Fruit fly (Drosophila melanogaster): Measurements from ENCODE around the gene CG12523.

CG12523 gene

dm6 chr3L:10787652-10788330, 13.2 kb upstream of the CG12523 start:
- TF ChIP-seq fd96Ca (GFP tag; IDR thresholded peaks at IDR 0.05) (peak; percentile 62; the same call in 2 of the 3 replicates), Pif1B (GFP tag; optimal IDR thresholded peaks at IDR 0.05) (no peak), CG13204 (GFP tag; optimal IDR thresholded peaks at IDR 0.05) (no peak), CG12605 (GFP tag; IDR thresholded peaks at IDR 0.05) (peak; percentile 10; the same call in 1 of the 2 replicates), CG4496 (GFP tag; IDR thresholded peaks at IDR 0.05) (peak; percentile 61; the same call in 1 of the 3 replicates), CG15710 (tag; optimal IDR thresholded peaks at IDR 0.05) (no peak), rn (GFP tag; IDR thresholded peaks at IDR 0.05) (no peak), gl (tag; optimal IDR thresholded peaks at IDR 0.05) (no peak), CG8301 (tag; optimal IDR thresholded peaks at IDR 0.05) (no peak), Pif1A (GFP tag; optimal IDR thresholded peaks at IDR 0.05) (no peak), Ets98B (GFP tag; IDR thresholded peaks at IDR 0.05) (peak; percentile 79), CG14655 (GFP tag; optimal IDR thresholded peaks at IDR 0.05) (no peak), CG32121 (GFP tag; IDR thresholded peaks at IDR 0.05) (peak; percentile 53; the same call in 1 of the 2 replicates), EcR (GFP tag; optimal IDR thresholded peaks at IDR 0.05) (peak; percentile 19), CG17806 (tag; optimal IDR thresholded peaks at IDR 0.05) (no peak), D1 (tag; optimal IDR thresholded peaks at IDR 0.05) (no peak), Snoo (tag; optimal IDR thresholded peaks at IDR 0.05) (no peak), CG34367 (tag; optimal IDR thresholded peaks at IDR 0.05) (no peak)

dm6 chr3L:10788586-10788985, 12.4 kb upstream of the CG12523 start:
- peak; percentile 22; the same call in 1 of the 2 replicates for TF ChIP-seq Ets98B (GFP tag; IDR thresholded peaks at IDR 0.05)
- no peak for TF ChIP-seq CG8159 (tag; optimal IDR thresholded peaks at IDR 0.05)

- no peak for TF ChIP-seq Pif1B (GFP tag; optimal IDR thresholded peaks at IDR 0.05)
- TF ChIP-seq CG4496 (GFP tag; IDR thresholded peaks at IDR 0.05): no peak
- no peak for TF ChIP-seq EcR (GFP tag; optimal IDR thresholded peaks at IDR 0.05)
- TF ChIP-seq CG17806 (tag; optimal IDR thresholded peaks at IDR 0.05): no peak
- no peak for TF ChIP-seq CG32121 (GFP tag; IDR thresholded peaks at IDR 0.05)
- TF ChIP-seq CG12605 (GFP tag; IDR thresholded peaks at IDR 0.05): no peak
- no peak for TF ChIP-seq rn (GFP tag; IDR thresholded peaks at IDR 0.05)
- no peak for TF ChIP-seq fd96Ca (GFP tag; IDR thresholded peaks at IDR 0.05)
- no peak for TF ChIP-seq CG8301 (tag; optimal IDR thresholded peaks at IDR 0.05)
- TF ChIP-seq CG8159 (tag; optimal IDR thresholded peaks at IDR 0.05): no peak
- TF ChIP-seq CG10348 (GFP tag; IDR thresholded peaks at IDR 0.05): no peak
- no peak for TF ChIP-seq CG13204 (GFP tag; optimal IDR thresholded peaks at IDR 0.05)
- TF ChIP-seq Ets98B (GFP tag; IDR thresholded peaks at IDR 0.05): no peak
- TF ChIP-seq Pif1A (GFP tag; optimal IDR thresholded peaks at IDR 0.05): no peak
- no peak for TF ChIP-seq gl (tag; optimal IDR thresholded peaks at IDR 0.05)
- no peak for TF ChIP-seq Snoo (tag; optimal IDR thresholded peaks at IDR 0.05)
- no peak for TF ChIP-seq CG15710 (tag; optimal IDR thresholded peaks at IDR 0.05)
- TF ChIP-seq CG14655 (GFP tag; optimal IDR thresholded peaks at IDR 0.05): no peak
- no peak for TF ChIP-seq CG34367 (tag; optimal IDR thresholded peaks at IDR 0.05)
Measured at dm6 chr3L:10788991-10789390, 12.0 kb upstream of the CG12523 start.

dm6 chr3L:10791681-10792529, 9.1 kb upstream of the CG12523 start:
- TF ChIP-seq CG9948 (tag; optimal IDR thresholded peaks at IDR 0.05) (peak; percentile 26), CG8301 (tag; optimal IDR thresholded peaks at IDR 0.05) (peak; percentile 47), CG14655 (GFP tag; optimal IDR thresholded peaks at IDR 0.05) (peak; percentile 68), CG8159 (tag; optimal IDR thresholded peaks at IDR 0.05) (no peak)

dm6 chr3L:10792569-10792968, 8.4 kb upstream of the CG12523 start:
- TF ChIP-seq CG14655 (GFP tag; optimal IDR thresholded peaks at IDR 0.05) (no peak), fd96Ca (GFP tag; IDR thresholded peaks at IDR 0.05) (peak; percentile 60; the same call in 1 of the 3 replicates), CG8159 (tag; optimal IDR thresholded peaks at IDR 0.05) (no peak), CG32121 (GFP tag; IDR thresholded peaks at IDR 0.05) (peak; percentile 31; the same call in 1 of the 2 replicates), EcR (GFP tag; optimal IDR thresholded peaks at IDR 0.05) (no peak), rn (GFP tag; IDR thresholded peaks at IDR 0.05) (peak; percentile 47; the same call in 1 of the 2 replicates), CG12605 (GFP tag; IDR thresholded peaks at IDR 0.05) (peak; percentile 87), Pif1A (GFP tag; optimal IDR thresholded peaks at IDR 0.05) (peak; percentile 18), Ets98B (GFP tag; IDR thresholded peaks at IDR 0.05) (peak; percentile 66), CG10348 (GFP tag; IDR thresholded peaks at IDR 0.05) (no peak), CG4496 (GFP tag; IDR thresholded peaks at IDR 0.05) (peak; percentile 61; the same call in 2 of the 3 replicates), Pif1B (GFP tag; optimal IDR thresholded peaks at IDR 0.05) (no peak)

dm6 chr3L:10793250-10793649, 7.7 kb upstream of the CG12523 start:
- TF ChIP-seq CG9948 (tag; optimal IDR thresholded peaks at IDR 0.05) (no peak), CG32121 (GFP tag; IDR thresholded peaks at IDR 0.05) (no peak), CG10348 (GFP tag; IDR thresholded peaks at IDR 0.05) (no peak), rn (GFP tag; IDR thresholded peaks at IDR 0.05) (no peak), EcR (GFP tag; optimal IDR thresholded peaks at IDR 0.05) (peak; percentile 11), gl (tag; optimal IDR thresholded peaks at IDR 0.05) (no peak), CG12605 (GFP tag; IDR thresholded peaks at IDR 0.05) (0 out of 2 replicates have a peak, but pooled peaks have one; percentile 37), CG17806 (tag; optimal IDR thresholded peaks at IDR 0.05) (no peak), Pif1A (GFP tag; optimal IDR thresholded peaks at IDR 0.05) (no peak), CG34367 (tag; optimal IDR thresholded peaks at IDR 0.05) (no peak), CG8301 (tag; optimal IDR thresholded peaks at IDR 0.05) (no peak), Snoo (tag; optimal IDR thresholded peaks at IDR 0.05) (no peak), CG13204 (GFP tag; optimal IDR thresholded peaks at IDR 0.05) (no peak), CG15710 (tag; optimal IDR thresholded peaks at IDR 0.05) (no peak), CG8159 (tag; optimal IDR thresholded peaks at IDR 0.05) (no peak), Ets98B (GFP tag; IDR thresholded peaks at IDR 0.05) (no peak), D1 (tag; optimal IDR thresholded peaks at IDR 0.05) (no peak), CG14655 (GFP tag; optimal IDR thresholded peaks at IDR 0.05) (no peak), CG4496 (GFP tag; IDR thresholded peaks at IDR 0.05) (peak; percentile 58; the same call in 1 of the 3 replicates), Pif1B (GFP tag; optimal IDR thresholded peaks at IDR 0.05) (no peak), fd96Ca (GFP tag; IDR thresholded peaks at IDR 0.05) (peak; percentile 29; the same call in 1 of the 3 replicates)

Data from whole organism, pupa.